Worm (Caenorhabditis elegans): ENCODE results near the gene srv-6.

DNA sequence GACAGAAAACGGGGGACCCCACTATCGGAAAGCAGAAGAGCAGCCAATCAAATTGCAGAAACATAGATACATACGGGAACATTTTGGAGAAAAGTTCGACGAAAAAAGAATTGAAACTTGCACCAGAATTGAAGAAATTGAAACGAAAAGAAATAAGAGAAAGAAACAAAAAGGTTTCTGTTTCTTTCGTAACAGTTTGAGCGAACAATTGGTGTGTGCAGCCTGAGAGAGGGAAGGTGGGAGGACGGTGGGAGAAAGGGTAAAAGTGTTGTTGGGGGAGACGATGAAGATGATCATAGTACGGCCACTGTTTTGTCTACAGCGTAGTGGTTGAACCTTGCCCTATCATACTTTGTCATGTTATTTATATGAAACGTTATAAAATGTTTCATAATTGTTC lies 38.1 kb downstream of the srv-6 start:
- TF ChIP-seq dao-5 (tag; optimal IDR thresholded peaks at IDR 0.05): no peak
- no peak for TF ChIP-seq W03F9.2 (tag; optimal IDR thresholded peaks at IDR 0.05)
- no peak for TF ChIP-seq him-1 (tag; optimal IDR thresholded peaks at IDR 0.05)

Measured in whole organism, L4/young adult.